Worm (Caenorhabditis elegans) whole organism, L4 larva: ENCODE measurements around the gene mrps-34.
A peak's percentile ranks its signal among the peaks of the same experiment; 100 is the strongest.

Experiments used
- F49E8.2 ChIP-seq: sonication (generic microtip); optimal IDR thresholded peaks from 2 replicates; lab custom pipeline; 2016; ENCODE audit warnings: missing compliant biosample characterization, mild to moderate bottlenecking, missing genetic modification characterization, borderline replicate concordance
- Y105C5A.15 ChIP-seq: fragments of 200-800 bp; sonication (Bioruptor generic); IDR thresholded peaks from 2 replicates; pipeline ENCODE4 v1.3.6; 2022; ENCODE audit warnings: missing genetic modification characterization, missing compliant biosample characterization
- Y48G9A.11 ChIP-seq: fragments of 200-800 bp; sonication (Bioruptor generic); IDR thresholded peaks from 2 replicates; pipeline ENCODE4 v1.3.6; 2022; ENCODE audit warnings: missing genetic modification reagents, missing genetic modification characterization, missing compliant biosample characterization
- ZK337.2 ChIP-seq: fragments of 200-800 bp; sonication (Bioruptor generic); IDR thresholded peaks from 2 replicates; pipeline ENCODE4 v1.3.6; 2022; ENCODE audit warnings: missing genetic modification reagents, missing genetic modification characterization, missing compliant biosample characterization
- ama-1 ChIP-seq: fragments of 150-350 bp; optimal IDR thresholded peaks from 2 replicates; lab custom pipeline; 2014; ENCODE audit warnings: inconsistent platforms, mixed read lengths
- arid-1 ChIP-seq: fragments of 200-800 bp; sonication (Bioruptor generic); conservative IDR thresholded peaks from 2 replicates; pipeline ENCODE4 v1.3.6; 2022; ENCODE audit warnings: missing genetic modification reagents, missing genetic modification characterization, missing compliant biosample characterization
- attf-4 ChIP-seq: sonication (generic microtip); optimal IDR thresholded peaks from 3 replicates; lab custom pipeline; 2017; ENCODE audit warnings: missing biosample characterization, missing genetic modification characterization
- ceh-20 ChIP-seq: fragments of 200-800 bp; sonication (Bioruptor generic); IDR thresholded peaks from 2 replicates; pipeline ENCODE4 v1.3.6; 2022; ENCODE audit warnings: missing genetic modification reagents, missing genetic modification characterization, missing compliant biosample characterization
- ceh-28 ChIP-seq: fragments of 150-350 bp; optimal IDR thresholded peaks from 2 replicates; lab custom pipeline; 2014; ENCODE audit warnings: missing biosample characterization, missing genetic modification reagents, missing genetic modification characterization
- ceh-32 ChIP-seq: sonication (generic microtip); optimal IDR thresholded peaks from 2 replicates; lab custom pipeline; 2016; ENCODE audit warnings: mild to moderate bottlenecking, missing genetic modification characterization, missing compliant biosample characterization; ENCODE audit not compliant: poor library complexity
- ceh-44 ChIP-seq: fragments of 200-800 bp; sonication (Bioruptor generic); IDR thresholded peaks from 2 replicates; pipeline ENCODE4 v1.3.6; 2022; ENCODE audit warnings: missing genetic modification reagents, missing genetic modification characterization, missing compliant biosample characterization
- ceh-82 ChIP-seq: sonication (generic microtip); optimal IDR thresholded peaks from 2 replicates; lab custom pipeline; 2017; ENCODE audit warnings: missing biosample characterization, missing genetic modification characterization
- cey-2 ChIP-seq: sonication (generic microtip); optimal IDR thresholded peaks from 3 replicates; lab custom pipeline; 2017; ENCODE audit warnings: missing genetic modification characterization, mild to moderate bottlenecking, missing compliant biosample characterization, antibody characterized with exemption, borderline replicate concordance; ENCODE audit not compliant: insufficient read depth
- ctbp-1 ChIP-seq: fragments of 200-800 bp; sonication (Bioruptor generic); IDR thresholded peaks from 2 replicates; pipeline ENCODE4 v1.3.6; 2022; ENCODE audit warnings: missing genetic modification reagents, missing genetic modification characterization, missing compliant biosample characterization
- daf-16 ChIP-seq, 3 experiments: sonication (generic microtip); optimal IDR thresholded peaks; 2 replicates each; lab custom pipeline; 2016 to 2017; ENCODE audit warnings: missing genetic modification characterization in 3 of 3, missing genetic modification reagents in 3 of 3, mild to moderate bottlenecking in 2 of 3, missing compliant biosample characterization in 2 of 3, missing biosample characterization in 1 of 3, moderate library complexity in 1 of 3
- daf-19 ChIP-seq: fragments of 200-800 bp; sonication (Bioruptor generic); conservative IDR thresholded peaks from 2 replicates; pipeline ENCODE4 v1.3.6; 2022; ENCODE audit warnings: missing genetic modification characterization, missing compliant biosample characterization
- daf-8 ChIP-seq: fragments of 200-800 bp; sonication (Bioruptor generic); IDR thresholded peaks from 2 replicates; pipeline ENCODE4 v1.3.6; 2022; ENCODE audit warnings: missing genetic modification characterization, missing compliant biosample characterization
- dmd-6 ChIP-seq: fragments of 200-800 bp; sonication (Bioruptor generic); IDR thresholded peaks from 2 replicates; pipeline ENCODE4 v1.3.6; 2022; ENCODE audit warnings: missing genetic modification reagents, missing genetic modification characterization, missing compliant biosample characterization
- dmd-9 ChIP-seq: fragments of 200-800 bp; sonication (Bioruptor generic); IDR thresholded peaks from 2 replicates; pipeline ENCODE4 v1.3.6; 2022; ENCODE audit warnings: missing genetic modification reagents, missing genetic modification characterization, missing compliant biosample characterization
- dve-1 ChIP-seq: sonication (generic microtip); optimal IDR thresholded peaks from 2 replicates; lab custom pipeline; 2017; ENCODE audit warnings: antibody characterized with exemption, mild to moderate bottlenecking, missing genetic modification characterization, missing compliant biosample characterization; ENCODE audit not compliant: insufficient read depth
- egl-43 ChIP-seq: fragments of 200-800 bp; sonication (Bioruptor generic); IDR thresholded peaks from 2 replicates; pipeline ENCODE4 v1.3.6; 2022; ENCODE audit warnings: missing genetic modification reagents, missing genetic modification characterization, missing compliant biosample characterization
- hmg-1.1 ChIP-seq: fragments of 200-800 bp; sonication (Bioruptor generic); IDR thresholded peaks from 2 replicates; pipeline ENCODE4 v1.3.6; 2022; ENCODE audit warnings: missing genetic modification reagents, missing genetic modification characterization, missing compliant biosample characterization
- lim-7 ChIP-seq: fragments of 200-800 bp; sonication (Bioruptor generic); IDR thresholded peaks from 2 replicates; pipeline ENCODE4 v1.3.6; 2022; ENCODE audit warnings: missing genetic modification characterization, missing compliant biosample characterization
- lin-13 ChIP-seq: fragments of 150-350 bp; optimal IDR thresholded peaks from 2 replicates; lab custom pipeline; 2014; ENCODE audit warnings: missing biosample characterization, missing genetic modification reagents, missing genetic modification characterization
- lin-29 ChIP-seq: fragments of 200-800 bp; sonication (Bioruptor generic); IDR thresholded peaks from 2 replicates; pipeline ENCODE4 v1.3.6; 2022; ENCODE audit warnings: missing genetic modification reagents, missing genetic modification characterization, missing compliant biosample characterization
- lin-38 ChIP-seq: fragments of 200-800 bp; sonication (Bioruptor generic); IDR thresholded peaks from 2 replicates; pipeline ENCODE4 v1.3.6; 2022; ENCODE audit warnings: missing genetic modification reagents, missing genetic modification characterization, missing compliant biosample characterization
- lin-39 ChIP-seq: fragments of 150-350 bp; optimal IDR thresholded peaks from 2 replicates; lab custom pipeline; 2014; ENCODE audit warnings: missing biosample characterization, missing genetic modification reagents, missing genetic modification characterization
- lsy-2 ChIP-seq, 2 experiments: fragments of 150-350 bp in 1 of 2; sonication (generic microtip) in 1 of 2; optimal IDR thresholded peaks; 2 replicates each; lab custom pipeline; 2014 to 2017; ENCODE audit warnings: missing biosample characterization in 2 of 2, missing genetic modification characterization in 2 of 2
- madf-5 ChIP-seq, 2 experiments: fragments of 200-800 bp; sonication (Bioruptor generic); IDR thresholded peaks; 2 replicates each; pipeline ENCODE4 v1.3.6; 2022; ENCODE audit warnings: missing compliant biosample characterization in 2 of 2, missing genetic modification characterization in 2 of 2
- mdl-1 ChIP-seq, 2 experiments: fragments of 150-350 bp in 1 of 2; sonication (generic microtip) in 1 of 2; optimal IDR thresholded peaks; 2 replicates each; lab custom pipeline; 2014 to 2017; ENCODE audit warnings: missing biosample characterization in 2 of 2, missing genetic modification characterization in 2 of 2
- mep-1 ChIP-seq: fragments of 150-350 bp; sonication (generic microtip); optimal IDR thresholded peaks from 3 replicates; lab custom pipeline; 2014; ENCODE audit warnings: missing biosample characterization, missing genetic modification characterization
- mes-2 ChIP-seq: sonication (generic microtip); optimal IDR thresholded peaks from 2 replicates; lab custom pipeline; 2016; ENCODE audit warnings: missing genotype, mild to moderate bottlenecking, missing genetic modification characterization, missing compliant biosample characterization; ENCODE audit not compliant: poor library complexity, severe bottlenecking
- mxl-2 ChIP-seq: fragments of 200-800 bp; sonication (Bioruptor generic); conservative IDR thresholded peaks from 2 replicates; pipeline ENCODE4 v1.3.6; 2022; ENCODE audit warnings: missing genetic modification reagents, missing genetic modification characterization, missing compliant biosample characterization
- mxl-3 ChIP-seq: fragments of 200-800 bp; sonication (Bioruptor generic); optimal IDR thresholded peaks from 2 replicates; lab custom pipeline; 2018; ENCODE audit warnings: mild to moderate bottlenecking, missing genetic modification characterization, missing compliant biosample characterization
- nhr-10 ChIP-seq: fragments of 150-350 bp; optimal IDR thresholded peaks from 2 replicates; lab custom pipeline; 2014; ENCODE audit warnings: missing biosample characterization, missing genetic modification characterization
- nhr-28 ChIP-seq: fragments of 150-350 bp; optimal IDR thresholded peaks from 2 replicates; lab custom pipeline; 2014; ENCODE audit warnings: missing biosample characterization, missing genetic modification characterization
- nhr-42 ChIP-seq: fragments of 200-800 bp; sonication (Bioruptor generic); IDR thresholded peaks from 2 replicates; pipeline ENCODE4 v1.3.6; 2022; ENCODE audit warnings: missing genetic modification characterization, missing compliant biosample characterization
- nhr-48 ChIP-seq: sonication (generic microtip); optimal IDR thresholded peaks from 2 replicates; lab custom pipeline; 2016; ENCODE audit warnings: mild to moderate bottlenecking, missing genetic modification characterization, missing compliant biosample characterization
- nhr-6 ChIP-seq: fragments of 150-350 bp; optimal IDR thresholded peaks from 2 replicates; lab custom pipeline; 2014; ENCODE audit warnings: missing biosample characterization, missing genetic modification characterization
- nhr-77 ChIP-seq: fragments of 150-350 bp; optimal IDR thresholded peaks from 2 replicates; lab custom pipeline; 2014; ENCODE audit warnings: missing biosample characterization, missing genetic modification characterization
- pqm-1 ChIP-seq: sonication (generic microtip); optimal IDR thresholded peaks from 2 replicates; lab custom pipeline; 2017; ENCODE audit warnings: missing biosample characterization, missing genetic modification characterization
- rbr-2 ChIP-seq: sonication (generic microtip); optimal IDR thresholded peaks from 2 replicates; lab custom pipeline; 2016; ENCODE audit warnings: missing genotype, missing genetic modification characterization, missing compliant biosample characterization
- set-16 ChIP-seq: fragments of 200-800 bp; sonication (Bioruptor generic); IDR thresholded peaks from 2 replicates; pipeline ENCODE4 v1.3.6; 2022; ENCODE audit warnings: missing genetic modification reagents, missing genetic modification characterization, missing compliant biosample characterization
- skn-1 ChIP-seq: fragments of 150-350 bp; optimal IDR thresholded peaks from 2 replicates; lab custom pipeline; 2014; ENCODE audit warnings: missing biosample characterization, missing genetic modification characterization
- spr-1 ChIP-seq: sonication (generic microtip); optimal IDR thresholded peaks from 2 replicates; lab custom pipeline; 2016; ENCODE audit warnings: mild to moderate bottlenecking, missing genetic modification characterization, missing compliant biosample characterization
- tag-97 ChIP-seq: fragments of 200-800 bp; sonication (Bioruptor generic); IDR thresholded peaks from 2 replicates; pipeline ENCODE4 v1.3.6; 2022; ENCODE audit warnings: missing genetic modification characterization, missing compliant biosample characterization
- tra-1 ChIP-seq: fragments of 200-800 bp; sonication (Bioruptor generic); IDR thresholded peaks from 2 replicates; pipeline ENCODE4 v1.3.6; 2022; ENCODE audit warnings: missing genetic modification reagents, missing genetic modification characterization, missing compliant biosample characterization
- unc-130 ChIP-seq: sonication (generic microtip); optimal IDR thresholded peaks from 2 replicates; lab custom pipeline; 2016; ENCODE audit warnings: missing genetic modification reagents, missing genetic modification characterization, missing compliant biosample characterization
- zfp-3 ChIP-seq: fragments of 200-800 bp; sonication (Bioruptor generic); conservative IDR thresholded peaks from 2 replicates; pipeline ENCODE4 v1.3.6; 2022; ENCODE audit warnings: missing genetic modification reagents, missing genetic modification characterization, missing compliant biosample characterization
- ztf-11 ChIP-seq: fragments of 150-350 bp; optimal IDR thresholded peaks from 2 replicates; lab custom pipeline; 2014; ENCODE audit warnings: missing biosample characterization, missing genetic modification characterization

Gene mrps-34

ce11 chrIII:4560393-4560890 is 18.2 kb upstream of the mrps-34 start:
- no peak for TF ChIP-seq daf-8
- TF ChIP-seq tag-97 (GFP tag; lab: Robert Waterston, UW), result no peak
- TF ChIP-seq ztf-11 (tag; lab: Kevin White, UChicago), result no peak
- peak; percentile 60; the same call in 1 of the 2 replicates for TF ChIP-seq ctbp-1 (GFP tag; lab: Robert Waterston, UW)
- TF ChIP-seq dmd-6, result peak; percentile 64
- TF ChIP-seq dve-1 (tag; lab: Kevin White, UChicago), result peak; percentile 81
- TF ChIP-seq hmg-1.1, result peak; percentile 87
- TF ChIP-seq nhr-10, result peak; percentile 21
- peak; percentile 26 for TF ChIP-seq pqm-1 (tag; lab: Kevin White, UChicago)
- TF ChIP-seq ceh-20 (GFP tag; lab: Robert Waterston, UW), result 0 out of 2 replicates have a peak, but pooled peaks have one; percentile 26
- peak; percentile 51 for TF ChIP-seq lin-38 (GFP tag; lab: Robert Waterston, UW)
- 0 out of 2 replicates have a peak, but pooled peaks have one; percentile 27 for TF ChIP-seq zfp-3 (GFP tag; lab: Robert Waterston, UW)
- no peak for TF ChIP-seq ceh-32 (tag; lab: Kevin White, UChicago)
- peak; percentile 73 for TF ChIP-seq mep-1 (tag; lab: Kevin White, UChicago)
- TF ChIP-seq egl-43 (GFP tag; lab: Robert Waterston, UW), result peak; percentile 79
- peak; percentile 39 for TF ChIP-seq arid-1 (GFP tag; lab: Robert Waterston, UW)
- TF ChIP-seq spr-1 (tag; lab: Kevin White, UChicago), result peak; percentile 31
- TF ChIP-seq ceh-82 (tag; lab: Kevin White, UChicago), result no peak
- TF ChIP-seq ceh-44 (GFP tag; lab: Robert Waterston, UW), result no peak
- TF ChIP-seq cey-2, result no peak
- TF ChIP-seq madf-5 (GFP tag; IDR thresholded peaks at IDR 0.05; lab: Robert Waterston, UW), result no peak
- peak; percentile 47 to 63 for TF ChIP-seq mdl-1 (tag; optimal IDR thresholded peaks at IDR 0.05; lab: Kevin White, UChicago)
- TF ChIP-seq nhr-6, result no peak
- 0 out of 2 replicates have a peak, but pooled peaks have one; percentile 44 for TF ChIP-seq lin-29
- no peak for TF ChIP-seq F49E8.2 (tag; lab: Kevin White, UChicago)
- TF ChIP-seq daf-16 (GFP tag; optimal IDR thresholded peaks at IDR 0.05; lab: Kevin White, UChicago), result peak in 1 of 2 experiments; percentile 63
- TF ChIP-seq daf-16 (tag; optimal IDR thresholded peaks at IDR 0.05; lab: Kevin White, UChicago), result peak; percentile 53
- peak; percentile 72 for TF ChIP-seq rbr-2
- peak; percentile 75 for TF ChIP-seq nhr-28 (tag; lab: Kevin White, UChicago)
- TF ChIP-seq Y48G9A.11 (GFP tag; lab: Robert Waterston, UW), result no peak
- TF ChIP-seq skn-1 (tag; lab: Kevin White, UChicago), result no peak
- TF ChIP-seq lim-7 (GFP tag; lab: Robert Waterston, UW), result no peak
- TF ChIP-seq daf-19 (GFP tag; lab: Robert Waterston, UW), result no peak
- peak; percentile 67 for TF ChIP-seq set-16 (GFP tag; lab: Robert Waterston, UW)
- TF ChIP-seq mxl-3, result peak; percentile 90
- peak; percentile 67 for TF ChIP-seq attf-4 (tag; lab: Kevin White, UChicago)
- peak; percentile 66 for TF ChIP-seq mes-2 (tag; lab: Kevin White, UChicago)
- TF ChIP-seq nhr-42 (GFP tag; lab: Robert Waterston, UW), result no peak
- no peak for TF ChIP-seq ceh-28 (tag; lab: Kevin White, UChicago)
- TF ChIP-seq lsy-2 (tag; optimal IDR thresholded peaks at IDR 0.05; lab: Kevin White, UChicago), result peak; percentile 74 to 79
- TF ChIP-seq mxl-2 (GFP tag; lab: Robert Waterston, UW), result no peak
- TF ChIP-seq ama-1 (lab: Kevin White, UChicago), result peak; percentile 53
- no peak for TF ChIP-seq lin-13
- TF ChIP-seq ZK337.2 (GFP tag; lab: Robert Waterston, UW), result no peak
- TF ChIP-seq Y105C5A.15, result no peak
- 0 out of 2 replicates have a peak, but pooled peaks have one; percentile 58 for TF ChIP-seq tra-1 (GFP tag; lab: Robert Waterston, UW)
- no peak for TF ChIP-seq nhr-77 (tag; lab: Kevin White, UChicago)
- no peak for TF ChIP-seq dmd-9
- no peak for TF ChIP-seq lin-39 (tag; lab: Kevin White, UChicago)
- no peak for TF ChIP-seq unc-130 (GFP tag; lab: Kevin White, UChicago)
- peak; percentile 76 for TF ChIP-seq nhr-48 (tag; lab: Kevin White, UChicago)
